Worm (Caenorhabditis elegans): Measurements from ENCODE around the gene C36A4.4.

The C36A4.4 gene

DNA sequence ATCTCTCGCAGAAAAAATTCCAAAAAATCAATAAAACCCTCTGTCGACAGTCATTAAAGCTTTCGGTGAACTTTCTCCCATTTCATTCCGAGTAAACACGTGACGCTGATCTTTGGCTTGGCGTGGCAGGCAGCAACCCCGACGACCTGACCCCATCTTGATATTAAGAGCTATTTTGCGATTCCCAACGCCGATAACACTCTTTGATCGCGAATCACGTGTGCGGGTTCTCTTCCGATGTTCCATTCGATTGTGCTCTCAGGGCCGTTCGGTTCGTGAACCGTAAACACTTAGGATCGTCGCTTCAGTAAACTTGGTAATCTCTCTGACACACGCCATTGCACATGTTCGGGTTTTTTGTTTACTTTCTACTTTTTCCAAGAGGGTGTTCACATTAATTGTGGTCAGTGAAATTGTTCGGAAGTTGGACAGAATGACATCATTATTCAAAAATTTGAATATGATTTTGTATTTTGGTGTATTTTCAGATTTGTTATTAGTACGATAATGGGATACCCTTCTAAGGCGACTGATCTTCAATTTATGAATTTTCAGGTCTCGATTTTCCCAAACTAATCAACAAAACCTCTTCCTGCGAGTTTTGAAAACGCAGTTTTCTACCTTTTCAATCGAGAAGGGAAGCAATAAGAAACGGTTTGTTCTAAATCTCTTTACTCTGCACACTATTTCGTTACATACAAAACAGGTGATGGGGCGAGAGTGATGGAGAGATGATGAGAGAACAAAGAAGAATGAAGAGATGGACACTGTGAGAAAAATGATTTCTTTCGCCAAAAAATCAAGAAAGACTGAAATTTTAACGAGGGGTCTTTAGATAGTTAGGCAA, 46.0 kb downstream of the C36A4.4 start (continued):
- TF ChIP-seq skn-1 (tag; optimal IDR thresholded peaks at IDR 0.05) (no peak), C16A3.4 (tag; optimal IDR thresholded peaks at IDR 0.05) (peak; percentile 21), snpc-4 (tag; optimal IDR thresholded peaks at IDR 0.05) (no peak)

DNA sequence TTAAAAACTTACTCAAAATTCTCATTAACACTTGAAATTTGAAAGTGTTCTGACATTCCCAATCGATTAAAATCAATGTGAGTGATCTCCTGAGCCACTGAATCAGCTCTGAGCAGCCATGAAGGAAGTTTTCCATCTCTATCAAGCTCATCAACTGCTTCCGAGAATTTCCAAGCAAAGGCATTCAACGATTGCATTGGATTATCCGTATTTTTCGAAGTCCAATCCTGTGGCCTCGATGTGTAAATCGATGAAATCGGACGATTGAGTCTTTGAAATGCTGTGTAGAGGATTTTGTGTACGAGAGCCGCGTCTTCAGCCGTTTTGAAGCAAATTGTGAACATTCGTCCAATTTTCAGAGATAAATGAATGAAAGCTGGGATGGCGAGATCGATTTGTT, 47.5 kb downstream of the C36A4.4 start:
- no peak for TF ChIP-seq unc-86 (tag; optimal IDR thresholded peaks at IDR 0.05)
- no peak for TF ChIP-seq unc-30 (tag; optimal IDR thresholded peaks at IDR 0.05)
- peak; percentile 45 for TF ChIP-seq nhr-85 (tag)
